Fruit fly (Drosophila melanogaster): ENCODE measurements around the gene CG34176.

- no peak for TF ChIP-seq CG1620 (GFP tag; optimal IDR thresholded peaks at IDR 0.05)
- no peak for TF ChIP-seq pad (GFP tag; optimal IDR thresholded peaks at IDR 0.05)
- no peak for TF ChIP-seq Clk (GFP tag; optimal IDR thresholded peaks at IDR 0.05)
- TF ChIP-seq toe (GFP tag; optimal IDR thresholded peaks at IDR 0.05), result no peak
These were observed 47.9 kb downstream of the CG34176 start for dm6 chr2L:4051770-4052169.

Data from whole organism, adult.